Worm (Caenorhabditis elegans) whole organism, L3 larva: Measurements from ENCODE around the gene C50F7.3.

Experiments
- ZK546.5 ChIP-seq: sonication (generic microtip); optimal IDR thresholded peaks from 2 replicates; lab custom pipeline; 2017; ENCODE audit warnings: missing biosample characterization, missing genetic modification characterization
- aly-2 ChIP-seq: fragments of 150-350 bp; optimal IDR thresholded peaks from 2 replicates; lab custom pipeline; 2014; ENCODE audit warnings: missing biosample characterization, missing genetic modification characterization
- ama-1 ChIP-seq: fragments of 150-350 bp; optimal IDR thresholded peaks from 2 replicates; lab custom pipeline; 2018
- ceh-16 ChIP-seq: sonication (generic microtip); optimal IDR thresholded peaks from 2 replicates; lab custom pipeline; 2017; ENCODE audit warnings: missing biosample characterization, missing genetic modification characterization
- ceh-28 ChIP-seq: fragments of 150-350 bp; optimal IDR thresholded peaks from 2 replicates; lab custom pipeline; 2014; ENCODE audit warnings: missing biosample characterization, missing genetic modification reagents, missing genetic modification characterization
- ceh-82 ChIP-seq: fragments of 150-350 bp; optimal IDR thresholded peaks from 2 replicates; lab custom pipeline; 2014; ENCODE audit warnings: missing biosample characterization, missing genetic modification characterization
- ceh-9 ChIP-seq: sonication (generic microtip); optimal IDR thresholded peaks from 2 replicates; lab custom pipeline; 2018; ENCODE audit warnings: missing biosample characterization, missing genetic modification characterization
- egl-27 ChIP-seq: sonication (generic microtip); optimal IDR thresholded peaks from 4 replicates; lab custom pipeline; 2017; ENCODE audit warnings: missing biosample characterization, missing genetic modification reagents, missing genetic modification characterization
- egl-5 ChIP-seq: fragments of 150-350 bp; optimal IDR thresholded peaks from 2 replicates; lab custom pipeline; 2017; ENCODE audit warnings: missing biosample characterization, missing genetic modification reagents, missing genetic modification characterization, inconsistent platforms
- elt-2 ChIP-seq: sonication (generic microtip); optimal IDR thresholded peaks from 2 replicates; lab custom pipeline; 2016; ENCODE audit warnings: missing genetic modification reagents, mild to moderate bottlenecking, missing genetic modification characterization, missing compliant biosample characterization
- elt-3 ChIP-seq, 3 experiments: fragments of 150-350 bp in 1 of 3; sonication (generic microtip) in 2 of 3; optimal IDR thresholded peaks; 2 replicates in 2 of 3; 4 replicates in 1 of 3; lab custom pipeline; 2014 to 2017; ENCODE audit warnings: missing biosample characterization in 3 of 3, missing genetic modification characterization in 3 of 3
- eor-1 ChIP-seq, 2 experiments: fragments of 150-350 bp; optimal IDR thresholded peaks; 2 replicates each; lab custom pipeline; 2014 to 2018; ENCODE audit warnings: missing biosample characterization in 2 of 2, missing genetic modification characterization in 2 of 2
- fkh-10 ChIP-seq: sonication (generic microtip); optimal IDR thresholded peaks from 2 replicates; lab custom pipeline; 2017; ENCODE audit warnings: missing biosample characterization, missing genetic modification reagents, missing genetic modification characterization
- fkh-2 ChIP-seq: fragments of 150-350 bp; optimal IDR thresholded peaks from 2 replicates; lab custom pipeline; 2014; ENCODE audit warnings: missing biosample characterization, missing genetic modification reagents, missing genetic modification characterization
- fos-1 ChIP-seq: fragments of 150-350 bp; optimal IDR thresholded peaks from 2 replicates; lab custom pipeline; 2014; ENCODE audit warnings: missing biosample characterization, missing genetic modification characterization
- jun-1 ChIP-seq: fragments of 150-350 bp; optimal IDR thresholded peaks from 2 replicates; lab custom pipeline; 2014; ENCODE audit warnings: missing biosample characterization, missing genetic modification reagents, missing genetic modification characterization
- lin-15B ChIP-seq: fragments of 150-350 bp; optimal IDR thresholded peaks from 2 replicates; lab custom pipeline; 2014; ENCODE audit warnings: missing biosample characterization, missing genetic modification characterization
- lin-39 ChIP-seq: fragments of 150-350 bp; optimal IDR thresholded peaks from 2 replicates; lab custom pipeline; 2018; ENCODE audit warnings: missing biosample characterization, missing genetic modification reagents, missing genetic modification characterization
- lsy-12 ChIP-seq: sonication (generic microtip); optimal IDR thresholded peaks from 2 replicates; lab custom pipeline; 2016; ENCODE audit warnings: mild to moderate bottlenecking, missing genetic modification characterization, missing compliant biosample characterization
- mdl-1 ChIP-seq: fragments of 150-350 bp; optimal IDR thresholded peaks from 2 replicates; lab custom pipeline; 2014; ENCODE audit warnings: missing biosample characterization, missing genetic modification characterization
- mml-1 ChIP-seq: fragments of 150-350 bp; sonication (generic microtip); optimal IDR thresholded peaks from 3 replicates; lab custom pipeline; 2014; ENCODE audit warnings: missing biosample characterization, missing genetic modification characterization
- nfya-1 ChIP-seq: sonication (generic microtip); optimal IDR thresholded peaks from 2 replicates; lab custom pipeline; 2017; ENCODE audit warnings: missing genetic modification characterization, mild to moderate bottlenecking, missing compliant biosample characterization, antibody characterized with exemption, moderate library complexity; ENCODE audit not compliant: insufficient read depth
- nhr-11 ChIP-seq: fragments of 150-350 bp; optimal IDR thresholded peaks from 2 replicates; lab custom pipeline; 2014; ENCODE audit warnings: missing biosample characterization, missing genetic modification characterization
- nhr-12 ChIP-seq: fragments of 150-350 bp; optimal IDR thresholded peaks from 2 replicates; lab custom pipeline; 2014; ENCODE audit warnings: missing biosample characterization, missing genetic modification characterization
- nhr-23 ChIP-seq: fragments of 150-350 bp; optimal IDR thresholded peaks from 2 replicates; lab custom pipeline; 2014; ENCODE audit warnings: missing biosample characterization, missing genetic modification reagents, missing genetic modification characterization
- nhr-237 ChIP-seq: fragments of 150-350 bp; optimal IDR thresholded peaks from 2 replicates; lab custom pipeline; 2014; ENCODE audit warnings: missing biosample characterization, missing genetic modification characterization
- nhr-25 ChIP-seq: sonication (generic microtip); optimal IDR thresholded peaks from 2 replicates; lab custom pipeline; 2017; ENCODE audit warnings: missing biosample characterization, missing genetic modification characterization
- nhr-67 ChIP-seq: fragments of 150-350 bp; optimal IDR thresholded peaks from 2 replicates; lab custom pipeline; 2014; ENCODE audit warnings: missing biosample characterization, missing genetic modification characterization
- nhr-76 ChIP-seq: fragments of 150-350 bp; sonication (generic microtip); optimal IDR thresholded peaks from 5 replicates; lab custom pipeline; 2014; ENCODE audit warnings: missing biosample characterization, missing genetic modification characterization
- nhr-77 ChIP-seq: fragments of 150-350 bp; optimal IDR thresholded peaks from 2 replicates; lab custom pipeline; 2014; ENCODE audit warnings: missing biosample characterization, missing genetic modification characterization
- pha-4 ChIP-seq: fragments of 150-350 bp; optimal IDR thresholded peaks from 2 replicates; lab custom pipeline; 2014; ENCODE audit warnings: missing biosample characterization, missing genetic modification reagents, missing genetic modification characterization
- pqm-1 ChIP-seq: fragments of 150-350 bp; optimal IDR thresholded peaks from 2 replicates; lab custom pipeline; 2017; ENCODE audit warnings: missing biosample characterization, missing genetic modification characterization, inconsistent platforms
- sea-2 ChIP-seq: fragments of 150-350 bp; sonication (generic microtip); optimal IDR thresholded peaks from 4 replicates; lab custom pipeline; 2014; ENCODE audit warnings: missing biosample characterization, missing genetic modification reagents, missing genetic modification characterization
- skn-1 ChIP-seq: fragments of 150-350 bp; optimal IDR thresholded peaks from 2 replicates; lab custom pipeline; 2014; ENCODE audit warnings: missing biosample characterization, missing genetic modification characterization
- snpc-4 ChIP-seq: fragments of 150-350 bp; optimal IDR thresholded peaks from 2 replicates; lab custom pipeline; 2014; ENCODE audit warnings: missing biosample characterization, missing genetic modification characterization
- tbx-2 ChIP-seq: sonication (generic microtip); optimal IDR thresholded peaks from 2 replicates; lab custom pipeline; 2016; ENCODE audit warnings: mild to moderate bottlenecking, missing genetic modification characterization, missing compliant biosample characterization
- unc-39 ChIP-seq: sonication (generic microtip); optimal IDR thresholded peaks from 4 replicates; lab custom pipeline; 2017; ENCODE audit warnings: missing biosample characterization, missing genetic modification characterization
- unc-62 ChIP-seq: fragments of 150-350 bp; sonication (generic microtip); optimal IDR thresholded peaks from 4 replicates; lab custom pipeline; 2014; ENCODE audit warnings: missing biosample characterization, missing genetic modification reagents, missing genetic modification characterization
- ztf-11 ChIP-seq: fragments of 150-350 bp; optimal IDR thresholded peaks from 2 replicates; lab custom pipeline; 2014; ENCODE audit warnings: missing biosample characterization, missing genetic modification characterization
- ztf-4 ChIP-seq: fragments of 150-350 bp; optimal IDR thresholded peaks from 2 replicates; lab custom pipeline; 2014; ENCODE audit warnings: missing biosample characterization, missing genetic modification characterization

The C50F7.3 gene

ce11 chrIV:7731960-7732359 is at the start of gene C50F7.3, which contains the start of gene C50F7.9:
C50F7.3 (plus strand) TSS chrIV:7732329.
C50F7.9 (minus strand) TSS chrIV:7732060.
- TF ChIP-seq ztf-11 (tag; lab: Kevin White, UChicago) (no peak), ceh-9 (tag; lab: Kevin White, UChicago) (no peak), elt-2 (tag; lab: Kevin White, UChicago) (no peak), nhr-67 (tag; lab: Kevin White, UChicago) (no peak), aly-2 (no peak), nhr-25 (tag; lab: Kevin White, UChicago) (no peak), ama-1 (lab: Kevin White, UChicago) (no peak), egl-5 (tag; lab: Kevin White, UChicago) (no peak), nhr-76 (tag; lab: Kevin White, UChicago) (no peak), nhr-237 (tag; lab: Kevin White, UChicago) (no peak), jun-1 (no peak)

- TF ChIP-seq pqm-1 (tag; lab: Kevin White, UChicago) (peak; percentile 23), elt-2 (tag; lab: Kevin White, UChicago) (peak; percentile 85), aly-2 (no peak)
Observed at ce11 chrIV:7689326-7689725, 42.8 kb upstream of the C50F7.3 start.

- no peak for TF ChIP-seq nhr-12 (tag; lab: Kevin White, UChicago)
- TF ChIP-seq elt-3 (tag; optimal IDR thresholded peaks at IDR 0.05; lab: Kevin White, UChicago) = no peak
- TF ChIP-seq egl-5 (tag; lab: Kevin White, UChicago) = no peak
Observed at ce11 chrIV:7692451-7692850, 39.7 kb upstream of the C50F7.3 start.

- TF ChIP-seq mdl-1 = no peak
- no peak for TF ChIP-seq nhr-237 (tag; lab: Kevin White, UChicago)
- no peak for TF ChIP-seq pha-4
- no peak for TF ChIP-seq unc-39 (tag; lab: Kevin White, UChicago)
- no peak for TF ChIP-seq pqm-1 (tag; lab: Kevin White, UChicago)
- TF ChIP-seq nhr-77 (tag; lab: Kevin White, UChicago) = no peak
- TF ChIP-seq nhr-12 (tag; lab: Kevin White, UChicago) = no peak
- TF ChIP-seq, all 47 proteins: peak for 0
Observed at ce11 chrIV:7698320-7698719, 33.8 kb upstream of the C50F7.3 start, which contains the start of gene flp-13. flp-13 (minus strand) TSS chrIV:7698420.

- TF ChIP-seq snpc-4 (tag; lab: Kevin White, UChicago) (no peak), fkh-10 (GFP tag; lab: Kevin White, UChicago) (no peak), ztf-4 (tag; lab: Kevin White, UChicago) (no peak), ama-1 (lab: Kevin White, UChicago) (no peak), unc-62 (no peak), mml-1 (tag; lab: Kevin White, UChicago) (no peak), ZK546.5 (tag; lab: Kevin White, UChicago) (no peak), ceh-82 (no peak), fkh-2 (tag; lab: Kevin White, UChicago) (no peak), sea-2 (GFP tag; lab: Kevin White, UChicago) (no peak), ztf-11 (tag; lab: Kevin White, UChicago) (no peak), skn-1 (no peak), eor-1 (tag; optimal IDR thresholded peaks at IDR 0.05; lab: Kevin White, UChicago) (no peak), nhr-23 (no peak), lin-15B (tag; lab: Kevin White, UChicago) (no peak), fos-1 (tag; lab: Kevin White, UChicago) (no peak), unc-39 (tag; lab: Kevin White, UChicago) (no peak), lsy-12 (tag; lab: Kevin White, UChicago) (no peak), ceh-16 (tag; lab: Kevin White, UChicago) (no peak)
- TF ChIP-seq, all 47 proteins: peak for 0
Observed at ce11 chrIV:7706805-7707204, 25.3 kb upstream of the C50F7.3 start, which contains the start of gene F33D4.4. F33D4.4 (minus strand) TSS chrIV:7706905.

- no peak for TF ChIP-seq lin-39 (tag; lab: Kevin White, UChicago)
- no peak for TF ChIP-seq unc-39 (tag; lab: Kevin White, UChicago)
- TF ChIP-seq ceh-28 (tag; lab: Kevin White, UChicago) = no peak
- TF ChIP-seq tbx-2 (tag; lab: Kevin White, UChicago) = peak; percentile 13
- TF ChIP-seq ceh-16 (tag; lab: Kevin White, UChicago) = no peak
- TF ChIP-seq nfya-1 = peak; percentile 68
- no peak for TF ChIP-seq nhr-11 (tag; lab: Kevin White, UChicago)
- no peak for TF ChIP-seq ztf-11 (tag; lab: Kevin White, UChicago)
- no peak for TF ChIP-seq jun-1
- no peak for TF ChIP-seq nhr-77 (tag; lab: Kevin White, UChicago)
- TF ChIP-seq eor-1 (tag; optimal IDR thresholded peaks at IDR 0.05; lab: Kevin White, UChicago) = no peak
- TF ChIP-seq mml-1 (tag; lab: Kevin White, UChicago) = no peak
- no peak for TF ChIP-seq ZK546.5 (tag; lab: Kevin White, UChicago)
- TF ChIP-seq pha-4 = peak; percentile 82
- no peak for TF ChIP-seq skn-1
- no peak for TF ChIP-seq fkh-10 (GFP tag; lab: Kevin White, UChicago)
- no peak for TF ChIP-seq unc-62
- TF ChIP-seq mdl-1 = no peak
- TF ChIP-seq nhr-23 = peak; percentile 67
- no peak for TF ChIP-seq egl-27 (tag; lab: Kevin White, UChicago)
- no peak for TF ChIP-seq fos-1 (tag; lab: Kevin White, UChicago)
- no peak for TF ChIP-seq nhr-67 (tag; lab: Kevin White, UChicago)
- TF ChIP-seq ceh-9 (tag; lab: Kevin White, UChicago) = no peak
- TF ChIP-seq snpc-4 (tag; lab: Kevin White, UChicago) = peak; percentile 67
- peak; percentile 35 for TF ChIP-seq elt-2 (tag; lab: Kevin White, UChicago)
Observed at ce11 chrIV:7709701-7710100, 22.4 kb upstream of the C50F7.3 start, which contains the start of the genes mrpl-1, emc-6 and mrps-24. mrpl-1 (minus strand) TSS chrIV:7709701. emc-6 (minus strand) TSS chrIV:7709736. mrps-24 (plus strand) TSS chrIV:7710045.
